Worm (Caenorhabditis elegans) whole organism, late embryonic: ENCODE data around the gene B0432.14.

Source experiments
- K02D7.2 ChIP-seq: sonication (generic microtip); optimal IDR thresholded peaks from 2 replicates; lab custom pipeline; 2017; ENCODE audit warnings: mild to moderate bottlenecking, missing genetic modification characterization, missing compliant biosample characterization
- T23F11.4 ChIP-seq: fragments of 200-800 bp; sonication (Bioruptor generic); optimal IDR thresholded peaks from 2 replicates; lab custom pipeline; 2018; ENCODE audit warnings: mild to moderate bottlenecking, missing genetic modification characterization, missing compliant biosample characterization
- ama-1 ChIP-seq: fragments of 150-350 bp; optimal IDR thresholded peaks from 2 replicates; lab custom pipeline; 2014
- ceh-19 ChIP-seq: fragments of 200-800 bp; sonication (Bioruptor generic); optimal IDR thresholded peaks from 2 replicates; lab custom pipeline; 2018; ENCODE audit warnings: mild to moderate bottlenecking, missing genetic modification characterization, missing compliant biosample characterization
- ceh-2 ChIP-seq: sonication (generic microtip); optimal IDR thresholded peaks from 2 replicates; lab custom pipeline; 2016; ENCODE audit warnings: missing genotype, missing genetic modification characterization, missing compliant biosample characterization
- ceh-24 ChIP-seq: sonication (generic microtip); optimal IDR thresholded peaks from 2 replicates; lab custom pipeline; 2016; ENCODE audit warnings: mild to moderate bottlenecking, missing genetic modification characterization, missing compliant biosample characterization
- ceh-30 ChIP-seq: fragments of 150-350 bp; optimal IDR thresholded peaks from 2 replicates; lab custom pipeline; 2014; ENCODE audit warnings: missing biosample characterization, missing genetic modification characterization
- ceh-31 ChIP-seq: sonication (generic microtip); optimal IDR thresholded peaks from 2 replicates; lab custom pipeline; 2016; ENCODE audit warnings: missing genetic modification characterization, missing compliant biosample characterization
- ceh-45 ChIP-seq: fragments of 200-800 bp; sonication (Bioruptor generic); IDR thresholded peaks from 2 replicates; pipeline ENCODE4 v1.3.6; 2022; ENCODE audit warnings: missing genetic modification reagents, missing genetic modification characterization, missing compliant biosample characterization
- ceh-48 ChIP-seq: sonication (generic microtip); optimal IDR thresholded peaks from 2 replicates; lab custom pipeline; 2016; ENCODE audit warnings: missing genetic modification characterization, inconsistent platforms, missing compliant biosample characterization
- ceh-6 ChIP-seq: fragments of 200-800 bp; sonication (Bioruptor generic); optimal IDR thresholded peaks from 2 replicates; lab custom pipeline; 2018; ENCODE audit warnings: mild to moderate bottlenecking, missing genetic modification characterization, missing compliant biosample characterization
- che-1 ChIP-seq: sonication (generic microtip); optimal IDR thresholded peaks from 2 replicates; lab custom pipeline; 2016; ENCODE audit warnings: mild to moderate bottlenecking, missing genetic modification characterization, missing compliant biosample characterization
- dve-1 ChIP-seq: sonication (generic microtip); optimal IDR thresholded peaks from 2 replicates; lab custom pipeline; 2017; ENCODE audit warnings: antibody characterized with exemption, mild to moderate bottlenecking, missing genetic modification characterization, missing compliant biosample characterization
- elt-4 ChIP-seq: sonication (generic microtip); optimal IDR thresholded peaks from 2 replicates; lab custom pipeline; 2016; ENCODE audit warnings: missing genetic modification characterization, missing compliant biosample characterization
- fkh-6 ChIP-seq: sonication (generic microtip); optimal IDR thresholded peaks from 2 replicates; lab custom pipeline; 2016; ENCODE audit warnings: missing genetic modification characterization, missing compliant biosample characterization
- gmeb-2 ChIP-seq: sonication (generic microtip); optimal IDR thresholded peaks from 2 replicates; lab custom pipeline; 2016; ENCODE audit warnings: missing genetic modification characterization, inconsistent platforms, missing compliant biosample characterization
- hlh-13 ChIP-seq: fragments of 200-800 bp; sonication (Bioruptor generic); optimal IDR thresholded peaks from 2 replicates; lab custom pipeline; 2018; ENCODE audit warnings: mild to moderate bottlenecking, missing genetic modification characterization, missing compliant biosample characterization
- hlh-6 ChIP-seq: sonication (generic microtip); optimal IDR thresholded peaks from 2 replicates; lab custom pipeline; 2016; ENCODE audit warnings: missing genotype, missing genetic modification characterization, missing compliant biosample characterization
- hlh-8 ChIP-seq: sonication (generic microtip); optimal IDR thresholded peaks from 2 replicates; lab custom pipeline; 2016; ENCODE audit warnings: missing genotype, missing genetic modification characterization, missing compliant biosample characterization
- lim-6 ChIP-seq: sonication (generic microtip); optimal IDR thresholded peaks from 2 replicates; lab custom pipeline; 2016; ENCODE audit warnings: missing genetic modification characterization, missing compliant biosample characterization
- mec-3 ChIP-seq: sonication (generic microtip); optimal IDR thresholded peaks from 2 replicates; lab custom pipeline; 2016; ENCODE audit warnings: borderline replicate concordance, missing genetic modification characterization, missing compliant biosample characterization
- nfya-1 ChIP-seq: sonication (generic microtip); optimal IDR thresholded peaks from 2 replicates; lab custom pipeline; 2017; ENCODE audit warnings: missing genetic modification characterization, mild to moderate bottlenecking, missing compliant biosample characterization, antibody characterized with exemption, moderate library complexity
- nhr-232 ChIP-seq: sonication (generic microtip); optimal IDR thresholded peaks from 2 replicates; lab custom pipeline; 2016; ENCODE audit warnings: missing genetic modification characterization, missing compliant biosample characterization
- pag-3 ChIP-seq: sonication (generic microtip); optimal IDR thresholded peaks from 2 replicates; lab custom pipeline; 2016; ENCODE audit warnings: missing compliant biosample characterization, missing genetic modification characterization, borderline replicate concordance
- pat-9 ChIP-seq: fragments of 200-800 bp; sonication (Bioruptor generic); optimal IDR thresholded peaks from 2 replicates; lab custom pipeline; 2018; ENCODE audit warnings: mild to moderate bottlenecking, missing genetic modification characterization, moderate library complexity, missing compliant biosample characterization
- pha-4 ChIP-seq: fragments of 150-350 bp; optimal IDR thresholded peaks from 2 replicates; lab custom pipeline; 2018; ENCODE audit warnings: missing biosample characterization, missing genetic modification reagents, missing genetic modification characterization
- pqm-1 ChIP-seq: sonication (generic microtip); optimal IDR thresholded peaks from 2 replicates; lab custom pipeline; 2016; ENCODE audit warnings: missing genetic modification characterization, missing compliant biosample characterization
- ref-2 ChIP-seq: sonication (generic microtip); optimal IDR thresholded peaks from 2 replicates; lab custom pipeline; 2016; ENCODE audit warnings: missing genetic modification characterization, missing compliant biosample characterization
- sdc-2 ChIP-seq: sonication (generic microtip); optimal IDR thresholded peaks from 2 replicates; lab custom pipeline; 2016; ENCODE audit warnings: missing genotype, missing genetic modification characterization, missing compliant biosample characterization
- sox-4 ChIP-seq: sonication (generic microtip); optimal IDR thresholded peaks from 2 replicates; lab custom pipeline; 2017; ENCODE audit warnings: mild to moderate bottlenecking, missing genetic modification characterization, inconsistent platforms, missing compliant biosample characterization
- syd-9 ChIP-seq: sonication (generic microtip); optimal IDR thresholded peaks from 2 replicates; lab custom pipeline; 2016; ENCODE audit warnings: mild to moderate bottlenecking, missing genetic modification characterization, moderate library complexity, missing compliant biosample characterization
- tbx-2 ChIP-seq: sonication (generic microtip); optimal IDR thresholded peaks from 2 replicates; lab custom pipeline; 2016; ENCODE audit warnings: missing genetic modification characterization, missing compliant biosample characterization
- ttx-3 ChIP-seq: sonication (generic microtip); optimal IDR thresholded peaks from 2 replicates; lab custom pipeline; 2016; ENCODE audit warnings: missing genetic modification reagents, missing genetic modification characterization, missing compliant biosample characterization
- unc-3 ChIP-seq, 2 experiments: fragments of 200-800 bp in 1 of 2; sonication (Bioruptor generic) in 1 of 2; sonication (generic microtip) in 1 of 2; conservative IDR thresholded peaks in 1 of 2; optimal IDR thresholded peaks in 1 of 2; 2 replicates each; pipeline versions ENCODE4 v1.3.6 to Lab custom; 2016 to 2022; ENCODE audit warnings: missing compliant biosample characterization in 2 of 2, missing genetic modification characterization in 2 of 2, missing genetic modification reagents in 1 of 2
- unc-42 ChIP-seq: sonication (generic microtip); optimal IDR thresholded peaks from 2 replicates; lab custom pipeline; 2016; ENCODE audit warnings: missing genotype, missing genetic modification characterization, missing compliant biosample characterization
- unc-55 ChIP-seq: sonication (generic microtip); optimal IDR thresholded peaks from 2 replicates; lab custom pipeline; 2017; ENCODE audit warnings: missing biosample characterization, missing genetic modification reagents, missing genetic modification characterization
- unc-86 ChIP-seq: sonication (generic microtip); optimal IDR thresholded peaks from 2 replicates; lab custom pipeline; 2016; ENCODE audit warnings: missing genetic modification characterization, missing compliant biosample characterization
- ztf-16 ChIP-seq: sonication (generic microtip); optimal IDR thresholded peaks from 2 replicates; lab custom pipeline; 2017; ENCODE audit warnings: missing genetic modification characterization, missing compliant biosample characterization

Gene B0432.14

DNA sequence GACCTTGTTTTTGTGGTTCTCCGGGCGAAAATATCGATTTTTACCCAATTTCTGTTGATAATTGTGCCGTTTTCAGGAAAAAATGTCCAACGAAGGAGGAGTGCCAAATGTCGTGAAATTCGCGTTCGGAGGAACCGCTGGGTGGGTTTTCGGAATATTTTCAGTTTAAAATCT is 22.3 kb downstream of the B0432.14 start, which contains the start of gene misc-1:
misc-1 (plus strand) TSS at position 75 of the 174 bp plus-strand sequence.
- TF ChIP-seq lim-6 (tag; lab: Kevin White, UChicago) (no peak), dve-1 (tag; lab: Kevin White, UChicago) (no peak), ceh-30 (no peak), ceh-48 (no peak), pha-4 (tag; lab: Kevin White, UChicago) (no peak), elt-4 (tag; lab: Kevin White, UChicago) (no peak), ceh-31 (tag; lab: Kevin White, UChicago) (no peak), ceh-6 (GFP tag; lab: Kevin White, UChicago) (no peak), fkh-6 (tag; lab: Kevin White, UChicago) (no peak)

DNA sequence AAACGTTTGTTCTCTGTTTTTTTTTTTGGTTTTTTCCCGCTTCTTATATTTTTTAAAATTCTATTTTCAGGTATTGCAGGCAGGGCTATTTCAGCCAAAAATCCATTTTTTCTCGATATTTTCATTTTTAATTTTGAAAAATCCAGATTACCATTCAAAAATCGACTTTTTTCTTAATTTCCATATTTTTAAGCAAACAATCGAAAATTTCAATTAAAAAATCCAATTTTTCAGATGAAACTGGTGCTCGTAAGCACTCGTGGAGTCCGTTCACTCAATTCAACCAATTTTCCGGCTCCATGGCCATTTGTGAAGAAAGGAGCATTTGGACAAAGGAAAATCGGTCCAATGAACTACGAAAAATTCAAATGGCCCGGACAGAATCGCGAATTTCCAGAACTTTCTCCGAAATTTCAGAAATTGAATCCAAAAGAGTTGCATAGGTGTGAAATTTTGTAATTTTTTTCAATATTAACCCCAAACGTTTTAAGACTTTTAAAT is 24.6 kb downstream of the B0432.14 start, which contains the start of gene mrpl-41:
mrpl-41 (plus strand) TSS at position 235 of the 501 bp plus-strand sequence.
- no peak for TF ChIP-seq nhr-232
- no peak for TF ChIP-seq syd-9 (tag; lab: Kevin White, UChicago)
- TF ChIP-seq pat-9 (tag; lab: Kevin White, UChicago), result no peak
- TF ChIP-seq ceh-45, result no peak
- TF ChIP-seq unc-3 (GFP tag; conservative IDR thresholded peaks at IDR 0.05; lab: Robert Waterston, UW), result no peak
- TF ChIP-seq unc-3 (tag; optimal IDR thresholded peaks at IDR 0.05; lab: Kevin White, UChicago), result no peak
- no peak for TF ChIP-seq unc-55 (GFP tag; lab: Kevin White, UChicago)
- no peak for TF ChIP-seq gmeb-2 (tag; lab: Kevin White, UChicago)
- no peak for TF ChIP-seq sdc-2 (tag; lab: Kevin White, UChicago)
- TF ChIP-seq K02D7.2 (tag; lab: Kevin White, UChicago), result no peak
- no peak for TF ChIP-seq ceh-31 (tag; lab: Kevin White, UChicago)
- no peak for TF ChIP-seq ztf-16 (tag; lab: Kevin White, UChicago)
- TF ChIP-seq T23F11.4, result no peak
- TF ChIP-seq hlh-6, result no peak
- no peak for TF ChIP-seq pha-4 (tag; lab: Kevin White, UChicago)
- no peak for TF ChIP-seq unc-42 (tag; lab: Kevin White, UChicago)

DNA sequence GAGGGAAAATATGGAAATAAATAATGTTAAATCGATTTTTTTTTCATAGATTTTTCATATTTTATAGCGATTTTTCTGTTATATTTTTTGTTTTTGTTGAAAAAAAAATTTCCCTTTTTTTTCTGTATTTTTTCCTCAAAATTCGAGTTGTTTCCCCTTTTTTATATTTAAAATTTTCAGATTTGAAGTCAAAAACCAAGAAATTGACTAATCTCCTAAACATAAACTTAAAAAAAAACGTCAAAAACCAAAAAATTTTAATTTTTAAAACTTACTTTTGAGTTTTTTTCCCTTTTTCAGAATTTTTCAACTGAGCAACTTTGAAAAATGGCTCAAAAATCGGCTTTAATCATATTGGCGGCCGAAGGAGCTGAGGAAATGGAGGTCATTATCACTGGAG is 26.1 kb downstream of the B0432.14 start, which contains the start of gene djr-1.1:
djr-1.1 (plus strand) TSS at position 301 of the 400 bp plus-strand sequence.
- no peak for TF ChIP-seq ceh-6 (GFP tag; lab: Kevin White, UChicago)

- TF ChIP-seq mec-3 (tag; lab: Kevin White, UChicago) (no peak), fkh-6 (tag; lab: Kevin White, UChicago) (no peak), unc-86 (tag; lab: Kevin White, UChicago) (no peak), che-1 (no peak), ref-2 (tag; lab: Kevin White, UChicago) (no peak), ceh-30 (no peak), nfya-1 (no peak), hlh-8 (no peak), ceh-19 (GFP tag; lab: Kevin White, UChicago) (no peak), pag-3 (tag; lab: Kevin White, UChicago) (no peak), pqm-1 (tag; lab: Kevin White, UChicago) (no peak), ttx-3 (no peak), tbx-2 (tag; lab: Kevin White, UChicago) (no peak), ama-1 (lab: Kevin White, UChicago) (no peak), ceh-2 (tag; lab: Kevin White, UChicago) (no peak), ceh-24 (tag; lab: Kevin White, UChicago) (no peak), sox-4 (tag; lab: Kevin White, UChicago) (no peak), hlh-13 (GFP tag; lab: Kevin White, UChicago) (no peak)
These were observed 30.5 kb downstream of the B0432.14 start, which contains the start of gene B0432.11 for ce11 chrII:294606-295005. Gene B0432.11, minus strand, starts transcription at chrII:294706.
